Worm (Caenorhabditis elegans): ENCODE results near the gene Y61A9LA.4.

DNA sequence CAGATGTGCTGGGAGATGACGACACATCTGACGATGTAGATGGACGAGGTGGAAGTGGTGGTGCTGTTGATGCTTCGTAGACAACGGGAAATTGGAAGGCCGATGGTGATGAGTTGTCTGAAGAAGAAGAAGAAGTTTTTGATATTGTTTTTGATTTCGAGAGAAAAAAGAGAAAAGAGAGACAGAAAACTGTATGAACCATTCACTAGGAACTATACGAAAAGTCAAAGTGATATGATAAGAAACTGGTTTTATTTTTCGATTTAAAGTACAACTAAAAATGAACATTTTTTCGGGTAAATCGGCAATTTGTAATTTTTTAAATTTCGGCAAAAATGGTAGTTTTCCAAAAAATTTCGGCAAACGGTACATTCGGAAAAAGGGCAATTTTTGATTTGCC lies 41.9 kb upstream of the Y61A9LA.4 start:
- no peak for TF ChIP-seq him-1 (tag; optimal IDR thresholded peaks at IDR 0.05)
- no peak for TF ChIP-seq W03F9.2 (tag; optimal IDR thresholded peaks at IDR 0.05)
- no peak for TF ChIP-seq dao-5 (tag; optimal IDR thresholded peaks at IDR 0.05)
